Fruit fly (Drosophila melanogaster) whole organism, embryonic: ENCODE measurements around the gene Ppi1.

Experiments used
- CG12155 ChIP-seq: fragments of 200-800 bp; sonication (Bioruptor generic); optimal IDR thresholded peaks from 3 replicates; lab custom pipeline; 2016; ENCODE audit warnings: missing biosample characterization, missing genetic modification characterization
- CG15073 ChIP-seq: fragments of 200-800 bp; sonication (Bioruptor generic); optimal IDR thresholded peaks from 2 replicates; lab custom pipeline; 2016; ENCODE audit warnings: missing biosample characterization, missing genetic modification characterization
- Doc3 ChIP-seq: fragments of 200-800 bp; sonication (Bioruptor generic); IDR thresholded peaks from 3 replicates; pipeline ENCODE4 v1.3.6; 2022; ENCODE audit warnings: missing biosample characterization, missing genetic modification characterization; ENCODE audit not compliant: partially characterized antibody
- Hr39 ChIP-seq: fragments of >200 bp; optimal IDR thresholded peaks from 2 replicates; lab custom pipeline; 2017
- Lim3 ChIP-seq: fragments of 200-800 bp; sonication (Bioruptor generic); IDR thresholded peaks from 2 replicates; pipeline ENCODE4 v1.3.6; 2022; ENCODE audit warnings: missing biosample characterization, missing genetic modification characterization
- Oli ChIP-seq: fragments of 200-800 bp; sonication (Bioruptor generic); optimal IDR thresholded peaks from 2 replicates; lab custom pipeline; 2018; ENCODE audit warnings: missing biosample characterization, mild to moderate bottlenecking, missing genetic modification characterization, moderate library complexity
- sr ChIP-seq: fragments of 200-800 bp; sonication (Bioruptor generic); IDR thresholded peaks from 3 replicates; pipeline ENCODE4 v1.3.6; 2022; ENCODE audit warnings: missing biosample characterization, missing genetic modification characterization

dm6 chr3R:30153864-30154263 lies 24.9 kb upstream of the Ppi1 start:
- TF ChIP-seq CG15073 (no peak), Hr39 (no peak), Lim3 (GFP tag; lab: Robert Waterston, UW) (no peak), CG12155 (GFP tag; lab: Kevin White, UChicago) (no peak), Doc3 (no peak), sr (GFP tag; lab: Robert Waterston, UW) (no peak), Oli (tag; lab: Kevin White, UChicago) (no peak)
